Fruit fly (Drosophila melanogaster): ENCODE results near the gene CtIP.

CtIP gene

DNA sequence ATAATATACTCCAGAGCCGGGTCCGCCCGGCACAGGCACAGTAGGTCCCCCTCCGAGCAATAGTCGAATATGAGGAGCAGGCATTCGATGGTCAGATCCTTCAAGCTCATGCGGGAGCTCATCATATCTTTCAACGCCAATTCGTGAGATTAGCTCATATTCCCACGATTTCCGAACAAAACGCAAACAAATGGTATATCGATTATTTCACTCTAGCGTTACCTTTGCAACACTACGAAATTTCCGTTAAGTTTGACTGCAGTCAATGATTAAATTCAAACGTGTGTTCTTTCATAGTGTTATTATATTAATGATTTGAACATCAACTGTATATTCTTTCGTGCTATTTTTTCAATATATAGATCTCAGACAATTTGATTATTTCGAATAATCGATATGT lies 42.7 kb upstream of the CtIP start, which contains the start of gene CG33969 (continued):
- TF ChIP-seq Dad (GFP tag; optimal IDR thresholded peaks at IDR 0.05) (no peak), inv (GFP tag; IDR thresholded peaks at IDR 0.05; ENCODE audit: partially characterized antibody) (no peak), repo (GFP tag; optimal IDR thresholded peaks at IDR 0.05) (no peak), ATbp (GFP tag; optimal IDR thresholded peaks at IDR 0.05) (no peak), CG18764 (GFP tag; optimal IDR thresholded peaks at IDR 0.05) (no peak), CG7786 (GFP tag; optimal IDR thresholded peaks at IDR 0.05) (no peak), CG6854 (GFP tag; optimal IDR thresholded peaks at IDR 0.05) (no peak), CG12219 (GFP tag; optimal IDR thresholded peaks at IDR 0.05) (no peak), CG12659 (GFP tag; optimal IDR thresholded peaks at IDR 0.05) (peak; percentile 22), pros (GFP tag; optimal IDR thresholded peaks at IDR 0.05) (no peak), CG13624 (GFP tag; optimal IDR thresholded peaks at IDR 0.05) (no peak), eve (GFP tag; optimal IDR thresholded peaks at IDR 0.05) (no peak), Sox102F (GFP tag; optimal IDR thresholded peaks at IDR 0.05) (no peak), Abd-B (GFP tag; optimal IDR thresholded peaks at IDR 0.05) (no peak), CG7556 (GFP tag; optimal IDR thresholded peaks at IDR 0.05) (no peak), sens (GFP tag) (peak; percentile 70), Nf-YA (GFP tag; IDR thresholded peaks at IDR 0.05) (no peak), CG11093 (GFP tag; IDR thresholded peaks at IDR 0.05) (no peak), CG8765 (GFP tag; IDR thresholded peaks at IDR 0.05) (no peak), Dref (GFP tag; IDR thresholded peaks at IDR 0.05) (peak; percentile 64), sc (optimal IDR thresholded peaks at IDR 0.05) (no peak), sc (GFP tag; optimal IDR thresholded peaks at IDR 0.05) (no peak), CG6689 (GFP tag; IDR thresholded peaks at IDR 0.05) (no peak), dpn (GFP tag; optimal IDR thresholded peaks at IDR 0.05) (no peak), CG32772 (GFP tag; IDR thresholded peaks at IDR 0.05) (no peak), trem (tag; optimal IDR thresholded peaks at IDR 0.05) (peak; percentile 33), sens-2 (GFP tag; IDR thresholded peaks at IDR 0.05) (no peak), CG18599 (GFP tag; optimal IDR thresholded peaks at IDR 0.05) (no peak), CG2678 (tag; optimal IDR thresholded peaks at IDR 0.05) (no peak), CG10321 (GFP tag; IDR thresholded peaks at IDR 0.05) (no peak), CG8478 (optimal IDR thresholded peaks at IDR 0.05) (no peak), Med (GFP tag) (peak; percentile 65), CG4328 (GFP tag; optimal IDR thresholded peaks at IDR 0.05) (no peak), wor (GFP tag; IDR thresholded peaks at IDR 0.05) (no peak), ham (GFP tag; IDR thresholded peaks at IDR 0.05) (no peak), CG11456 (GFP tag; IDR thresholded peaks at IDR 0.05) (no peak), crol (GFP tag; IDR thresholded peaks at IDR 0.05) (no peak), pfk (GFP tag; optimal IDR thresholded peaks at IDR 0.05) (no peak), Adf1 (GFP tag; IDR thresholded peaks at IDR 0.05) (no peak), E2f1 (GFP tag; IDR thresholded peaks at IDR 0.05) (no peak), Dp (GFP tag; optimal IDR thresholded peaks at IDR 0.05) (peak; percentile 44), bowl (GFP tag; IDR thresholded peaks at IDR 0.05) (no peak), MBD-R2 (GFP tag; IDR thresholded peaks at IDR 0.05) (peak; percentile 63), chn (GFP tag; optimal IDR thresholded peaks at IDR 0.05) (no peak), Ravus (GFP tag; IDR thresholded peaks at IDR 0.05) (no peak), Lim3 (GFP tag; IDR thresholded peaks at IDR 0.05) (no peak), CG6765 (GFP tag; optimal IDR thresholded peaks at IDR 0.05) (no peak), Taf1 (GFP tag; IDR thresholded peaks at IDR 0.05) (no peak), fd64A (GFP tag; optimal IDR thresholded peaks at IDR 0.05) (no peak), CG12155 (GFP tag; optimal IDR thresholded peaks at IDR 0.05) (no peak), Chrac-16 (GFP tag; optimal IDR thresholded peaks at IDR 0.05) (no peak), ab (GFP tag; optimal IDR thresholded peaks at IDR 0.05) (no peak), knrl (GFP tag; IDR thresholded peaks at IDR 0.05; ENCODE audit: partially characterized antibody) (no peak), Hr51 (GFP tag; optimal IDR thresholded peaks at IDR 0.05) (no peak)
